Fruit fly (Drosophila melanogaster): ENCODE data around the gene CG17121.

- no peak for TF ChIP-seq psq (optimal IDR thresholded peaks at IDR 0.05)
- no peak for TF ChIP-seq pan (optimal IDR thresholded peaks at IDR 0.05)
- no peak for TF ChIP-seq EcR (GFP tag; optimal IDR thresholded peaks at IDR 0.05)
- no peak for TF ChIP-seq CG8478 (optimal IDR thresholded peaks at IDR 0.05)
- TF ChIP-seq usp (GFP tag; optimal IDR thresholded peaks at IDR 0.05), result no peak
Observed at dm6 chr3R:23048690-23049118, 690 bp upstream of the CG17121 start.
